Worm (Caenorhabditis elegans) whole organism, midembryonic: ENCODE data around the gene exo-1.
A peak's percentile ranks its signal among the peaks of the same experiment; 100 is the strongest.

Experiments
- T22C8.4 ChIP-seq: fragments of 200-800 bp; sonication (Bioruptor generic); IDR thresholded peaks from 2 replicates; pipeline ENCODE4 v1.3.6; 2022; ENCODE audit warnings: missing genetic modification characterization, missing compliant biosample characterization
- cog-1 ChIP-seq: sonication (generic microtip); optimal IDR thresholded peaks from 2 replicates; lab custom pipeline; 2016; ENCODE audit warnings: missing genetic modification characterization, missing compliant biosample characterization
- flt-1 ChIP-seq: fragments of 200-800 bp; sonication (Bioruptor generic); IDR thresholded peaks from 2 replicates; pipeline ENCODE4 v1.3.6; 2022; ENCODE audit warnings: missing genetic modification characterization, missing compliant biosample characterization
- med-1 ChIP-seq: sonication (generic microtip); optimal IDR thresholded peaks from 2 replicates; lab custom pipeline; 2017; ENCODE audit warnings: missing genetic modification characterization, mild to moderate bottlenecking, missing compliant biosample characterization, antibody characterized with exemption, missing genetic modification reagents; ENCODE audit not compliant: insufficient read depth
- tab-1 ChIP-seq: fragments of 200-800 bp; sonication (Bioruptor generic); IDR thresholded peaks from 2 replicates; pipeline ENCODE4 v1.3.6; 2022; ENCODE audit warnings: missing genetic modification characterization, missing compliant biosample characterization
- ztf-23 ChIP-seq: fragments of 200-800 bp; sonication (Bioruptor generic); IDR thresholded peaks from 2 replicates; pipeline ENCODE4 v1.3.6; 2022; ENCODE audit warnings: missing genetic modification reagents, missing genetic modification characterization, missing compliant biosample characterization
- ztf-29 ChIP-seq: fragments of 200-800 bp; sonication (Bioruptor generic); IDR thresholded peaks from 2 replicates; pipeline ENCODE4 v1.3.6; 2022; ENCODE audit warnings: missing genetic modification reagents, missing genetic modification characterization, missing compliant biosample characterization

ce11 chrIII:13462965-13463783 lies 39.9 kb downstream of the exo-1 start, which contains the start of gene ant-1.1:
- TF ChIP-seq tab-1 (GFP tag; lab: Robert Waterston, UW) (no peak), T22C8.4 (GFP tag; lab: Robert Waterston, UW) (peak; percentile 39), flt-1 (GFP tag; lab: Robert Waterston, UW) (peak; percentile 85), ztf-23 (GFP tag; lab: Robert Waterston, UW) (peak; percentile 85), cog-1 (tag; lab: Kevin White, UChicago) (no peak), ztf-29 (0 out of 2 replicates have a peak, but pooled peaks have one; percentile 28), med-1 (no peak)
